Fruit fly (Drosophila melanogaster) whole organism: ENCODE data around the gene CG6739.

Source experiments
- CG8478 ChIP-seq: fragments of >200 bp; optimal IDR thresholded peaks from 2 replicates; lab custom pipeline; 2018; ENCODE audit warnings: inconsistent platforms
- Dll ChIP-seq: fragments of >200 bp; optimal IDR thresholded peaks from 2 replicates; lab custom pipeline; 2017
- EcR ChIP-seq, 2 experiments: fragments of >200 bp; optimal IDR thresholded peaks; 2 replicates each; lab custom pipeline; 2017; ENCODE audit warnings: missing biosample characterization in 2 of 2, missing genetic modification characterization in 2 of 2, missing genetic modification reagents in 2 of 2
- pan ChIP-seq: fragments of >200 bp; optimal IDR thresholded peaks from 2 replicates; lab custom pipeline; 2017
- psq ChIP-seq: fragments of >200 bp; optimal IDR thresholded peaks from 2 replicates; lab custom pipeline; 2017

dm6 chr2L:7612233-7612632 lies 4.0 kb downstream of the CG6739 start:
- TF ChIP-seq pan (lab: Kevin White, UChicago) (no peak), CG8478 (lab: Kevin White, UChicago) (no peak), psq (lab: Kevin White, UChicago) (no peak), Dll (lab: Kevin White, UChicago) (no peak), EcR (GFP tag; optimal IDR thresholded peaks at IDR 0.05; lab: Kevin White, UChicago) (no peak)
